Worm (Caenorhabditis elegans): Measurements from ENCODE around the gene tra-1.

ce11 chrIII:11202992-11203391 lies 8.0 kb upstream of the tra-1 start:
- TF ChIP-seq nhr-12 (tag; optimal IDR thresholded peaks at IDR 0.05) (no peak), ztf-11 (tag; optimal IDR thresholded peaks at IDR 0.05) (no peak), pha-4 (tag; optimal IDR thresholded peaks at IDR 0.05) (no peak), elt-3 (tag; optimal IDR thresholded peaks at IDR 0.05) (no peak), nhr-28 (tag; optimal IDR thresholded peaks at IDR 0.05) (no peak), lin-32 (GFP tag; optimal IDR thresholded peaks at IDR 0.05) (no peak), lsy-2 (tag; optimal IDR thresholded peaks at IDR 0.05) (no peak), lin-13 (tag; optimal IDR thresholded peaks at IDR 0.05) (no peak), elt-1 (tag; optimal IDR thresholded peaks at IDR 0.05; ENCODE audit: borderline replicate concordance, insufficient read depth) (no peak), flh-1 (GFP tag; optimal IDR thresholded peaks at IDR 0.05) (no peak), unc-62 (GFP tag; optimal IDR thresholded peaks at IDR 0.05) (no peak), mab-5 (tag; optimal IDR thresholded peaks at IDR 0.05) (no peak), tbx-8 (GFP tag; optimal IDR thresholded peaks at IDR 0.05) (no peak)
